Worm (Caenorhabditis elegans) whole organism, young adult: ENCODE results near the gene F40G12.10.

Experiments
- D2030.7 ChIP-seq: fragments of 200-800 bp; sonication (Bioruptor generic); IDR thresholded peaks from 2 replicates; pipeline ENCODE4 v1.3.6; 2022; ENCODE audit warnings: missing genetic modification reagents, missing genetic modification characterization, missing compliant biosample characterization
- F39B2.1 ChIP-seq: fragments of 200-800 bp; sonication (Bioruptor generic); IDR thresholded peaks from 2 replicates; pipeline ENCODE4 v1.3.6; 2022; ENCODE audit warnings: missing genetic modification reagents, missing genetic modification characterization, missing compliant biosample characterization
- F49E8.2 ChIP-seq: sonication (generic microtip); optimal IDR thresholded peaks from 3 replicates; lab custom pipeline; 2017; ENCODE audit warnings: missing genetic modification characterization, mild to moderate bottlenecking, missing compliant biosample characterization, antibody characterized with exemption, moderate library complexity; ENCODE audit not compliant: insufficient read depth
- F55B11.4 ChIP-seq: sonication (generic microtip); optimal IDR thresholded peaks from 2 replicates; lab custom pipeline; 2016; ENCODE audit warnings: missing compliant biosample characterization, missing genetic modification characterization, borderline replicate concordance; ENCODE audit not compliant: insufficient read depth
- T26A5.8 ChIP-seq: sonication (generic microtip); optimal IDR thresholded peaks from 2 replicates; lab custom pipeline; 2016; ENCODE audit warnings: missing genetic modification characterization, missing compliant biosample characterization
- Y67H2A.10 ChIP-seq: fragments of 200-800 bp; sonication (Bioruptor generic); conservative IDR thresholded peaks from 2 replicates; pipeline ENCODE4 v1.3.6; 2022; ENCODE audit warnings: missing genetic modification reagents, missing genetic modification characterization, missing compliant biosample characterization
- akir-1 ChIP-seq: fragments of 200-800 bp; sonication (Bioruptor generic); optimal IDR thresholded peaks from 2 replicates; lab custom pipeline; 2018; ENCODE audit warnings: mild to moderate bottlenecking, missing genetic modification characterization, moderate library complexity, missing compliant biosample characterization
- aptf-2 ChIP-seq: fragments of 200-800 bp; sonication (Bioruptor generic); conservative IDR thresholded peaks from 2 replicates; pipeline ENCODE4 v1.3.6; 2022; ENCODE audit warnings: missing genetic modification reagents, missing genetic modification characterization, missing compliant biosample characterization
- aptf-3 ChIP-seq: fragments of 200-800 bp; sonication (Bioruptor generic); IDR thresholded peaks from 2 replicates; pipeline ENCODE4 v1.3.6; 2022; ENCODE audit warnings: missing genetic modification characterization, missing compliant biosample characterization
- attf-5 ChIP-seq: fragments of 200-800 bp; sonication (Bioruptor generic); optimal IDR thresholded peaks from 2 replicates; lab custom pipeline; 2018; ENCODE audit warnings: mild to moderate bottlenecking, missing genetic modification characterization, missing compliant biosample characterization
- bed-1 ChIP-seq: fragments of 200-800 bp; sonication (Bioruptor generic); IDR thresholded peaks from 2 replicates; pipeline ENCODE4 v1.3.6; 2022; ENCODE audit warnings: missing genetic modification reagents, missing genetic modification characterization, missing compliant biosample characterization
- cebp-1 ChIP-seq, 2 experiments: fragments of 200-800 bp in 1 of 2; sonication (Bioruptor generic) in 1 of 2; sonication (generic microtip) in 1 of 2; IDR thresholded peaks in 1 of 2; optimal IDR thresholded peaks in 1 of 2; 2 replicates each; pipeline versions ENCODE4 v1.3.6 to Lab custom; 2017 to 2022; ENCODE audit warnings: missing compliant biosample characterization in 2 of 2, missing genetic modification characterization in 2 of 2, mild to moderate bottlenecking in 1 of 2, missing genetic modification reagents in 1 of 2, moderate library complexity in 1 of 2
- cebp-2 ChIP-seq: fragments of 200-800 bp; sonication (Bioruptor generic); IDR thresholded peaks from 2 replicates; pipeline ENCODE4 v1.3.6; 2022; ENCODE audit warnings: missing genetic modification characterization, missing compliant biosample characterization
- ceh-40 ChIP-seq: fragments of 200-800 bp; sonication (Bioruptor generic); IDR thresholded peaks from 2 replicates; pipeline ENCODE4 v1.3.6; 2022; ENCODE audit warnings: missing genetic modification characterization, missing compliant biosample characterization
- ceh-58 ChIP-seq: fragments of 200-800 bp; sonication (Bioruptor generic); IDR thresholded peaks from 2 replicates; pipeline ENCODE4 v1.3.6; 2022; ENCODE audit warnings: missing genetic modification characterization, missing compliant biosample characterization
- dox-1 ChIP-seq: fragments of 200-800 bp; sonication (Bioruptor generic); IDR thresholded peaks from 2 replicates; pipeline ENCODE4 v1.3.6; 2022; ENCODE audit warnings: missing genetic modification reagents, missing genetic modification characterization, missing compliant biosample characterization
- egrh-3 ChIP-seq: fragments of 200-800 bp; sonication (Bioruptor generic); IDR thresholded peaks from 2 replicates; pipeline ENCODE4 v1.3.6; 2022; ENCODE audit warnings: missing genetic modification reagents, missing genetic modification characterization, missing compliant biosample characterization
- fkh-3 ChIP-seq: sonication (generic microtip); optimal IDR thresholded peaks from 2 replicates; lab custom pipeline; 2016; ENCODE audit warnings: mild to moderate bottlenecking, missing genetic modification characterization, missing compliant biosample characterization
- lag-1 ChIP-seq: fragments of 200-800 bp; sonication (Bioruptor generic); IDR thresholded peaks from 2 replicates; pipeline ENCODE4 v1.3.6; 2022; ENCODE audit warnings: missing genetic modification reagents, missing genetic modification characterization, missing compliant biosample characterization
- lin-35 ChIP-seq, 3 experiments: fragments of 150-350 bp in 2 of 3; sonication (generic microtip) in 1 of 3; optimal IDR thresholded peaks; 2 replicates each; lab custom pipeline; 2014 to 2018; ENCODE audit warnings: missing biosample characterization in 3 of 3, missing genetic modification characterization in 3 of 3, missing genetic modification reagents in 3 of 3
- lin-40 ChIP-seq: sonication (generic microtip); optimal IDR thresholded peaks from 2 replicates; lab custom pipeline; 2016; ENCODE audit warnings: missing genetic modification characterization, mild to moderate bottlenecking, missing compliant biosample characterization, missing genotype, missing genetic modification reagents
- lir-1 ChIP-seq: fragments of 200-800 bp; sonication (Bioruptor generic); conservative IDR thresholded peaks from 2 replicates; pipeline ENCODE4 v1.3.6; 2022; ENCODE audit warnings: missing genetic modification reagents, missing genetic modification characterization, missing compliant biosample characterization
- lsy-27 ChIP-seq: sonication (generic microtip); optimal IDR thresholded peaks from 2 replicates; lab custom pipeline; 2017; ENCODE audit warnings: missing genetic modification characterization, mild to moderate bottlenecking, missing compliant biosample characterization, antibody characterized with exemption, missing genotype, borderline replicate concordance; ENCODE audit not compliant: insufficient read depth
- madf-10 ChIP-seq: sonication (generic microtip); optimal IDR thresholded peaks from 2 replicates; lab custom pipeline; 2016; ENCODE audit warnings: mild to moderate bottlenecking, missing genetic modification characterization, missing compliant biosample characterization
- madf-6 ChIP-seq: fragments of 200-800 bp; sonication (Bioruptor generic); IDR thresholded peaks from 2 replicates; pipeline ENCODE4 v1.3.6; 2022; ENCODE audit warnings: missing genetic modification reagents, missing genetic modification characterization, missing compliant biosample characterization
- mcd-1 ChIP-seq: fragments of 200-800 bp; sonication (Bioruptor generic); IDR thresholded peaks from 2 replicates; pipeline ENCODE4 v1.3.6; 2022; ENCODE audit warnings: missing genetic modification reagents, missing genetic modification characterization, missing compliant biosample characterization
- mel-28 ChIP-seq: sonication (generic microtip); optimal IDR thresholded peaks from 2 replicates; lab custom pipeline; 2016; ENCODE audit warnings: borderline replicate concordance, mild to moderate bottlenecking, missing genetic modification characterization, missing compliant biosample characterization
- mes-4 ChIP-seq: sonication (generic microtip); optimal IDR thresholded peaks from 2 replicates; lab custom pipeline; 2016; ENCODE audit warnings: missing genotype, missing genetic modification characterization, missing compliant biosample characterization
- nfya-2 ChIP-seq: fragments of 200-800 bp; sonication (Bioruptor generic); IDR thresholded peaks from 2 replicates; pipeline ENCODE4 v1.3.6; 2022; ENCODE audit warnings: missing genetic modification reagents, missing genetic modification characterization, missing compliant biosample characterization
- nhr-120 ChIP-seq: fragments of 200-800 bp; sonication (Bioruptor generic); IDR thresholded peaks from 2 replicates; pipeline ENCODE4 v1.3.6; 2022; ENCODE audit warnings: missing genetic modification characterization, missing compliant biosample characterization
- nhr-27 ChIP-seq: fragments of 200-800 bp; sonication (Bioruptor generic); optimal IDR thresholded peaks from 2 replicates; lab custom pipeline; 2018; ENCODE audit warnings: mild to moderate bottlenecking, missing genetic modification characterization, moderate library complexity, missing compliant biosample characterization
- nhr-80 ChIP-seq: sonication (generic microtip); optimal IDR thresholded peaks from 2 replicates; lab custom pipeline; 2016; ENCODE audit warnings: missing genetic modification characterization, missing compliant biosample characterization
- rec-8 ChIP-seq, 2 experiments: sonication (generic microtip); optimal IDR thresholded peaks; 2 replicates each; lab custom pipeline; 2016; ENCODE audit warnings: mild to moderate bottlenecking in 2 of 2, missing genetic modification characterization in 2 of 2, missing genetic modification reagents in 2 of 2, missing genotype in 2 of 2, missing biosample characterization in 1 of 2, missing compliant biosample characterization in 1 of 2, moderate library complexity in 1 of 2
- rpc-1 ChIP-seq, 2 experiments: fragments of 150-350 bp in 1 of 2; sonication (generic microtip) in 1 of 2; optimal IDR thresholded peaks; 2 replicates each; lab custom pipeline; 2014 to 2018; ENCODE audit warnings: missing biosample characterization in 1 of 2, missing genetic modification characterization in 1 of 2, missing genetic modification reagents in 1 of 2, missing genotype in 1 of 2
- sea-2 ChIP-seq: fragments of 200-800 bp; sonication (Bioruptor generic); IDR thresholded peaks from 2 replicates; pipeline ENCODE4 v1.3.6; 2022; ENCODE audit warnings: missing genetic modification characterization, missing compliant biosample characterization
- zfh-2 ChIP-seq: fragments of 200-800 bp; sonication (Bioruptor generic); conservative IDR thresholded peaks from 2 replicates; pipeline ENCODE4 v1.3.6; 2022; ENCODE audit warnings: missing genetic modification reagents, missing genetic modification characterization, missing compliant biosample characterization
- zim-3 ChIP-seq: sonication (generic microtip); optimal IDR thresholded peaks from 2 replicates; lab custom pipeline; 2017; ENCODE audit warnings: mild to moderate bottlenecking, missing genetic modification characterization, moderate library complexity, missing compliant biosample characterization
- ztf-22 ChIP-seq: fragments of 200-800 bp; sonication (Bioruptor generic); optimal IDR thresholded peaks from 2 replicates; lab custom pipeline; 2018; ENCODE audit warnings: mild to moderate bottlenecking, missing genetic modification characterization, moderate library complexity, missing compliant biosample characterization
- ztf-6 ChIP-seq: fragments of 200-800 bp; sonication (Bioruptor generic); IDR thresholded peaks from 2 replicates; pipeline ENCODE4 v1.3.6; 2022; ENCODE audit warnings: missing genetic modification reagents, missing genetic modification characterization, missing compliant biosample characterization

The F40G12.10 gene

DNA sequence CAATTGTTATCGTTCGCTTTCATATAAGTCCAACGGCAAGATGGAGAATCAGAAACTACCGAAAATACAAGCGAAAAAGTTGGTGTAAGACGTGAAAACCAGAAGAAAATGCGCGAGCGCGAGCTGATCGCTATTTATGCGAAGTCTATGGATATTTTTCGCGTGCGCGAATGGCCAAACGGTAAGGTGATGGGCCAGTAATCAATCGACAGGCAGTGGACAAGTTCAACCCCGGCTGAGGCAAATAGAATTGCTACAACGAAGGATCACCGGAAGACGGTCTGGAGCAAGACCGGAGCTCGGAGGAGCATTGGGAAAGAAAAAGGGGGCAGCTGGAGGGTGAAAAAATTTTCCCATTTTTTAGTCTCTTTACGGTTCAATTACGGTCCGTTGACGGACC is 45.9 kb upstream of the F40G12.10 start (continued):
- TF ChIP-seq nhr-120 (0 out of 2 replicates have a peak, but pooled peaks have one; percentile 86), aptf-3 (peak; percentile 90)

DNA sequence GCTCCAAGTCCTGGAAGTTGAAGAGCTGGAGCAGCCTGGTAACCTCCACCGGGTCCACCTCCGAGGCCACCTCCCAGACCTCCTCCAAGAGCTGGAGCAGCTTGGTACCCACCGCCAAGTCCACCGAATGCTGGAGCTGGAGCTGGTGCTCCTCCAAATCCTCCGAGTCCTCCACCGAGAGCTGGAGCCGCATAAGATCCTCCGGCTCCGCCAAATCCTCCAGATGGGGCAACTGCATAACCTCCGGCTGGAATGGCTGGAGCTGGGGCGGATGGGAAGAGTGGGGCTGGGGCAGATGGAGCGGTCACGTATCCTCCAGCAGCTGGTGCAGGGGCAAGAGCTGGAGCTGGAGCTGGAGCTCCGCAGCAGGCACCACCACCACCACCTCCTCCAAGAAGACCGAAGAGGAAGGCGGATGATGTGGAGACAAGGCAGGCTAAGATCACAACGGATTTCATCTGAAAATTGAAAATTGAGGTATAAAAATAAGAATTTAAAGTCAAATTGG is 42.6 kb upstream of the F40G12.10 start, which contains the start of gene K02E11.10:
Gene K02E11.10, minus strand, starts transcription at position 458 of the 508 bp plus-strand sequence.
- TF ChIP-seq aptf-3 (no peak), fkh-3 (tag; lab: Kevin White, UChicago) (peak; percentile 13), egrh-3 (peak; percentile 96), bed-1 (0 out of 2 replicates have a peak, but pooled peaks have one; percentile 28), ceh-40 (GFP tag; lab: Robert Waterston, UW) (no peak), nfya-2 (no peak)
- TF ChIP-seq, all 124 proteins: peak for 3

DNA sequence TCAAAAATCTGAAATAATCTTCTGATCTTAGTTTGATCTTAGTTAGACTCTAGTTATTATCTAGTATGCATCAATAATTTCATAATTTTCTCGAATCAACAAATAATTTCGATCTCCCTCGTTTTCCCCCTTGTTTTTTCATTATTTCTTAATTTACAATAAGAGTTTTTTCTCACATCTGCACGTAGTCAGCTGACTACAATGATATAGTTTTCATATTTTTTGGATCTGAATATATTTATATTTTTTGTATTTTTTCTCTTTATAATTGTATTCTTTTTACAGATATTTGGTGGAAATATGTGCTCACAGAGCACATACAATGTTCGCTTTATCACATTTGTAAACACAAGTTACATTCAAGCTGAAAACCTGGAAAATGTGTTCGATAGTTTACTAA is 39.4 kb upstream of the F40G12.10 start, which contains the start of gene sre-7:
Gene sre-7, plus strand, starts transcription at position 301 of the 400 bp plus-strand sequence.
- TF ChIP-seq T26A5.8 (tag; lab: Kevin White, UChicago) (no peak), lsy-27 (tag; lab: Kevin White, UChicago) (no peak), ztf-22 (GFP tag; lab: Kevin White, UChicago) (no peak), nhr-80 (tag; lab: Kevin White, UChicago) (no peak), rpc-1 (optimal IDR thresholded peaks at IDR 0.05; lab: Kevin White, UChicago) (no peak), rpc-1 (tag; optimal IDR thresholded peaks at IDR 0.05; lab: Kevin White, UChicago) (no peak), F55B11.4 (tag; lab: Kevin White, UChicago) (no peak), D2030.7 (no peak), lag-1 (no peak), nhr-27 (no peak), lin-40 (tag; lab: Kevin White, UChicago) (no peak), sea-2 (GFP tag; lab: Robert Waterston, UW) (no peak), akir-1 (GFP tag; lab: Kevin White, UChicago) (no peak), dox-1 (GFP tag; lab: Robert Waterston, UW) (no peak), ztf-6 (GFP tag; lab: Robert Waterston, UW) (no peak), cebp-1 (GFP tag; IDR thresholded peaks at IDR 0.05; lab: Robert Waterston, UW) (no peak), cebp-1 (tag; optimal IDR thresholded peaks at IDR 0.05; lab: Kevin White, UChicago) (no peak), F39B2.1 (GFP tag; lab: Robert Waterston, UW) (no peak), F49E8.2 (tag; lab: Kevin White, UChicago) (no peak), zim-3 (tag; lab: Kevin White, UChicago) (no peak)

DNA sequence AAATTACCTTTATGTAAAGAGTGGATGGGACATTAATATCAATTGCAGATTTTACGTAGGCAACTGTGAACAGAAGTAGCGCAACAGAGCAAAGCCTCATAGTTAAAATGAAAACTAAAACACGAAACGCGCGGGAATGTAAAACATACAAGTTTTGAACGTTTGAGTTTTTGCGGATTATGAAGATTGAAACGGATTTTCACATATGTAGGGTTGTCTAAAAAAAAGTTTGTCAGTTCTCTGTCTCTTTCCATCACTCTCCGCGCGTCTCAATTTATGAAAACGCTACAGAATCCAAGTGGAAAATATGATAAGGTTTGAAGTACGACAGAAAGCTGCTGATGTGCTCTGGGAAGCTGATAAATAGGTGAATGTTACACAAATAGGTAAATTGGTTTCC is 36.6 kb upstream of the F40G12.10 start, which contains the start of gene K02E11.3:
Gene K02E11.3, minus strand, starts transcription at position 101 of the 400 bp plus-strand sequence.
- TF ChIP-seq ceh-58: no peak
- TF ChIP-seq mcd-1 (GFP tag; lab: Robert Waterston, UW): no peak
- TF ChIP-seq attf-5: no peak
- TF ChIP-seq cebp-2 (GFP tag; lab: Robert Waterston, UW): no peak
- no peak for TF ChIP-seq aptf-3
- TF ChIP-seq aptf-2: no peak
- TF ChIP-seq madf-10 (tag; lab: Kevin White, UChicago): no peak
- TF ChIP-seq rec-8 (tag; optimal IDR thresholded peaks at IDR 0.05; lab: Kevin White, UChicago): no peak
- no peak for TF ChIP-seq madf-6 (GFP tag; lab: Robert Waterston, UW)
- TF ChIP-seq Y67H2A.10: no peak
- no peak for TF ChIP-seq mel-28 (tag; lab: Kevin White, UChicago)
- no peak for TF ChIP-seq lir-1 (GFP tag; lab: Robert Waterston, UW)
- TF ChIP-seq lin-35 (GFP tag; optimal IDR thresholded peaks at IDR 0.05; lab: Kevin White, UChicago): no peak
- TF ChIP-seq mes-4 (tag; lab: Kevin White, UChicago): no peak
- TF ChIP-seq zfh-2 (GFP tag; lab: Robert Waterston, UW): no peak
